Worm (Caenorhabditis elegans) whole organism, L2 larva: ENCODE results near the gene adss-1.

ENCODE experiments used
- C34F6.9 ChIP-seq: fragments of 150-350 bp; optimal IDR thresholded peaks from 2 replicates; lab custom pipeline; 2014; ENCODE audit warnings: missing biosample characterization, missing genetic modification characterization
- F13H6.1 ChIP-seq: sonication (generic microtip); optimal IDR thresholded peaks from 2 replicates; lab custom pipeline; 2016; ENCODE audit warnings: missing genetic modification characterization, missing compliant biosample characterization
- R02D3.7 ChIP-seq: fragments of 150-350 bp; optimal IDR thresholded peaks from 2 replicates; lab custom pipeline; 2014; ENCODE audit warnings: missing biosample characterization, missing genetic modification characterization
- ZK546.5 ChIP-seq: sonication (generic microtip); optimal IDR thresholded peaks from 2 replicates; lab custom pipeline; 2017; ENCODE audit warnings: missing biosample characterization, missing genetic modification characterization
- aly-2 ChIP-seq: fragments of 150-350 bp; optimal IDR thresholded peaks from 2 replicates; lab custom pipeline; 2014; ENCODE audit warnings: missing biosample characterization, missing genetic modification characterization
- ama-1 ChIP-seq: fragments of 150-350 bp; optimal IDR thresholded peaks from 2 replicates; lab custom pipeline; 2018; ENCODE audit warnings: inconsistent platforms
- blmp-1 ChIP-seq: sonication (generic microtip); optimal IDR thresholded peaks from 2 replicates; lab custom pipeline; 2017; ENCODE audit warnings: missing genetic modification characterization, mild to moderate bottlenecking, missing compliant biosample characterization, antibody characterized with exemption, moderate library complexity; ENCODE audit not compliant: insufficient read depth
- ceh-82 ChIP-seq: fragments of 150-350 bp; optimal IDR thresholded peaks from 2 replicates; lab custom pipeline; 2014; ENCODE audit warnings: missing biosample characterization, missing genetic modification characterization
- crh-2 ChIP-seq: sonication (generic microtip); optimal IDR thresholded peaks from 2 replicates; lab custom pipeline; 2017; ENCODE audit warnings: missing biosample characterization, missing genetic modification characterization
- egl-27 ChIP-seq: sonication (generic microtip); optimal IDR thresholded peaks from 3 replicates; lab custom pipeline; 2017; ENCODE audit warnings: missing biosample characterization, missing genetic modification reagents, missing genetic modification characterization
- elt-1 ChIP-seq: fragments of 150-350 bp; optimal IDR thresholded peaks from 2 replicates; lab custom pipeline; 2014; ENCODE audit warnings: missing biosample characterization, missing genetic modification characterization
- fos-1 ChIP-seq: fragments of 150-350 bp; optimal IDR thresholded peaks from 2 replicates; lab custom pipeline; 2014; ENCODE audit warnings: missing biosample characterization, missing genetic modification characterization
- gmeb-1 ChIP-seq: fragments of 150-350 bp; optimal IDR thresholded peaks from 2 replicates; lab custom pipeline; 2014; ENCODE audit warnings: missing biosample characterization, missing genetic modification characterization
- lin-11 ChIP-seq: fragments of 150-350 bp; sonication (generic microtip); optimal IDR thresholded peaks from 2 replicates; lab custom pipeline; 2014; ENCODE audit warnings: missing biosample characterization, missing genetic modification characterization, inconsistent platforms, mixed read lengths
- lin-13 ChIP-seq: fragments of 150-350 bp; optimal IDR thresholded peaks from 2 replicates; lab custom pipeline; 2014; ENCODE audit warnings: missing biosample characterization, missing genetic modification reagents, missing genetic modification characterization
- lin-39 ChIP-seq: fragments of 150-350 bp; optimal IDR thresholded peaks from 2 replicates; lab custom pipeline; 2014; ENCODE audit warnings: missing biosample characterization, missing genetic modification reagents, missing genetic modification characterization
- lsy-2 ChIP-seq, 2 experiments: fragments of 150-350 bp in 1 of 2; sonication (generic microtip) in 1 of 2; optimal IDR thresholded peaks; 2 replicates each; lab custom pipeline; 2014 to 2017; ENCODE audit warnings: missing biosample characterization in 2 of 2, missing genetic modification characterization in 2 of 2
- mab-5 ChIP-seq: fragments of 150-350 bp; optimal IDR thresholded peaks from 2 replicates; lab custom pipeline; 2014; ENCODE audit warnings: missing biosample characterization, missing genetic modification characterization
- mdl-1 ChIP-seq, 2 experiments: fragments of 150-350 bp in 1 of 2; sonication (generic microtip) in 1 of 2; optimal IDR thresholded peaks; 2 replicates each; lab custom pipeline; 2017; ENCODE audit warnings: missing biosample characterization in 2 of 2, missing genetic modification characterization in 2 of 2
- nhr-10 ChIP-seq: sonication (generic microtip); optimal IDR thresholded peaks from 2 replicates; lab custom pipeline; 2017; ENCODE audit warnings: missing biosample characterization, missing genetic modification characterization
- nhr-129 ChIP-seq: fragments of 150-350 bp; optimal IDR thresholded peaks from 2 replicates; lab custom pipeline; 2014; ENCODE audit warnings: missing biosample characterization, missing genetic modification characterization
- nhr-21 ChIP-seq: fragments of 150-350 bp; optimal IDR thresholded peaks from 2 replicates; lab custom pipeline; 2014; ENCODE audit warnings: missing biosample characterization, missing genetic modification characterization
- nhr-23 ChIP-seq: fragments of 150-350 bp; optimal IDR thresholded peaks from 2 replicates; lab custom pipeline; 2014; ENCODE audit warnings: missing biosample characterization, missing genetic modification reagents, missing genetic modification characterization
- nhr-237 ChIP-seq: fragments of 150-350 bp; optimal IDR thresholded peaks from 2 replicates; lab custom pipeline; 2014; ENCODE audit warnings: missing biosample characterization, missing genetic modification characterization
- nhr-25 ChIP-seq: fragments of 150-350 bp; sonication (generic microtip); optimal IDR thresholded peaks from 3 replicates; lab custom pipeline; 2014; ENCODE audit warnings: missing biosample characterization, missing genetic modification characterization
- skn-1 ChIP-seq: sonication (generic microtip); optimal IDR thresholded peaks from 2 replicates; lab custom pipeline; 2017; ENCODE audit warnings: missing biosample characterization, missing genetic modification characterization
- sma-3 ChIP-seq: sonication (generic microtip); optimal IDR thresholded peaks from 2 replicates; lab custom pipeline; 2016; ENCODE audit warnings: missing genetic modification reagents, missing genetic modification characterization, missing compliant biosample characterization
- sma-9 ChIP-seq, 2 experiments: fragments of 150-350 bp in 1 of 2; sonication (generic microtip) in 1 of 2; optimal IDR thresholded peaks; 2 replicates each; lab custom pipeline; 2014 to 2016; ENCODE audit warnings: missing genetic modification characterization in 2 of 2, mild to moderate bottlenecking in 1 of 2, missing biosample characterization in 1 of 2, missing compliant biosample characterization in 1 of 2, missing genetic modification reagents in 1 of 2, moderate library complexity in 1 of 2
- snpc-4 ChIP-seq: fragments of 150-350 bp; optimal IDR thresholded peaks from 2 replicates; lab custom pipeline; 2014; ENCODE audit warnings: missing biosample characterization, missing genetic modification characterization
- unc-55 ChIP-seq: fragments of 150-350 bp; sonication (generic microtip); optimal IDR thresholded peaks from 3 replicates; lab custom pipeline; 2014; ENCODE audit warnings: missing biosample characterization, missing genetic modification reagents, missing genetic modification characterization
- unc-62 ChIP-seq: fragments of 150-350 bp; optimal IDR thresholded peaks from 2 replicates; lab custom pipeline; 2014; ENCODE audit warnings: missing biosample characterization, missing genetic modification reagents, missing genetic modification characterization
- zag-1 ChIP-seq: fragments of 150-350 bp; optimal IDR thresholded peaks from 2 replicates; lab custom pipeline; 2014; ENCODE audit warnings: missing biosample characterization, missing genetic modification characterization
- ztf-1 ChIP-seq: fragments of 200-800 bp; sonication (Bioruptor generic); conservative IDR thresholded peaks from 2 replicates; pipeline ENCODE4 v1.3.6; 2022; ENCODE audit warnings: missing genetic modification characterization, missing compliant biosample characterization
- ztf-11 ChIP-seq: sonication (generic microtip); optimal IDR thresholded peaks from 2 replicates; lab custom pipeline; 2017; ENCODE audit warnings: missing biosample characterization, missing genetic modification characterization
- ztf-4 ChIP-seq: fragments of 150-350 bp; optimal IDR thresholded peaks from 2 replicates; lab custom pipeline; 2014; ENCODE audit warnings: missing biosample characterization, missing genetic modification characterization

The adss-1 gene

DNA sequence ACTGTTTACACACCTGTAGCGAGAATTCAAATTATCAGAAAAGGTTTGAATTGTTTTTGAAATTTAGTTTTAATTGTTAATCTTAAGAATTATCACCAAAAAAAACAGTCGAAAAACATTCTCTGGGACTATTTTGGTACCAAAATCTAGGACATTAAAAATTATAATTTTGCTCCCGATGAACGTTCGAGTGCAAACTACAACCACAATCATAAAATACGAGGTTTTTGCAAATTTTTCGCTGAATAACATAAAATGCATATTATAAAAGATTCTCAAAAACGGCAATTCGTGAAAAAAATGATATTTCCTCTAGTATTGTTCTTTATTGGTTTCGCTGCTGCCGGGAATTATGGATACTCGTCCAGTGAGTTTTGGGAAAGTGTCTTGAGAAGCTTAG lies 32.9 kb downstream of the adss-1 start, which contains the start of gene R02F11.12:
Gene R02F11.12, plus strand, starts transcription at position 301 of the 400 bp plus-strand sequence.
- TF ChIP-seq unc-55 (GFP tag; lab: Kevin White, UChicago) = no peak
- no peak for TF ChIP-seq crh-2
- TF ChIP-seq nhr-21 (tag; lab: Kevin White, UChicago) = no peak
- no peak for TF ChIP-seq ztf-11 (tag; lab: Kevin White, UChicago)
- TF ChIP-seq mdl-1 (tag; optimal IDR thresholded peaks at IDR 0.05; lab: Kevin White, UChicago) = no peak
- no peak for TF ChIP-seq aly-2 (tag; lab: Kevin White, UChicago)
- no peak for TF ChIP-seq ceh-82
- no peak for TF ChIP-seq ztf-1
- TF ChIP-seq lsy-2 (tag; optimal IDR thresholded peaks at IDR 0.05; lab: Kevin White, UChicago) = no peak
- TF ChIP-seq lin-13 = no peak
- TF ChIP-seq lin-39 (tag; lab: Kevin White, UChicago) = no peak
- TF ChIP-seq sma-9 (GFP tag; optimal IDR thresholded peaks at IDR 0.05; lab: Kevin White, UChicago) = no peak
- no peak for TF ChIP-seq sma-9 (tag; optimal IDR thresholded peaks at IDR 0.05; lab: Kevin White, UChicago)
- TF ChIP-seq C34F6.9 (tag; lab: Kevin White, UChicago) = no peak
- no peak for TF ChIP-seq lin-11 (tag; lab: Kevin White, UChicago)
- no peak for TF ChIP-seq fos-1 (tag; lab: Kevin White, UChicago)

DNA sequence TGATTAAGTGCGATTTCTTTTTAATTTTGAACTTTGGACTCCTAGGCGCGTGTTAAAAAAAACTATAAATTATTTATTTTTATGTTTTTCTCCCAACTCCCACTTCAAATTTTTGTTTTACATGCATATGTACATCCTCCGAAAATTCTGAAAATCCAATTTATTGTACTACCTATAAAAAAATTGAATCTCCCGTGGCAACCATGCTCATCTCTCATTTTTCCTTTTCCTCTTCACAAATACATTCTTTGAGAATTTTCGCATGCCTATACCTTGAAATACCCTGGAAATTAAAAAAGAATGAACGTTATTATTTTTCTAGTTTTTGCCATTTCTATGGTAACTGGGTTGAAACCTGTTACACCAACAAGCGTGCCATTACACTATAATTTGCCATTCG lies 34.4 kb downstream of the adss-1 start, which contains the start of gene R02F11.10:
Gene R02F11.10, plus strand, starts transcription at position 301 of the 400 bp plus-strand sequence.
- TF ChIP-seq lin-11 (tag; lab: Kevin White, UChicago) (no peak), nhr-23 (no peak), C34F6.9 (tag; lab: Kevin White, UChicago) (no peak), unc-62 (GFP tag; lab: Kevin White, UChicago) (no peak), nhr-129 (tag; lab: Kevin White, UChicago) (no peak)

DNA sequence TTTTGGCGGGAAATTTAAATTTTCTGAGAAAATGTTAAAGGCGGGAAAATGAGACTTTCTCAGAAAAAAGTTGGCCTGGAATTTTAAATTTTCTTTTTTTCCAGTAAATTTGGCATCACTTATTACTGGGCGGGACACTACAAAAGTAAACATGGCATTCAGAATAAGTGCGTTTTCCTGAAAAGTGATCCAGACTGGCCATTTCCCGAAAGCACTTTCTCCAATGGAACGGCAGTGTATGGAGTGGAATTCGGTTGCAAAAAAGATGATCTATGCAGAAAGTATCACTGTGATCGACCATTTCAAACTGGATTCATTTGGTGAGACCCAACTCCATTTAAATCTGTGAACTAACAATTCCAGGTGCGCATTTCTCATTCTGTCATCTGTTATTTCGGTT lies 35.4 kb downstream of the adss-1 start:
- TF ChIP-seq mab-5 (tag; lab: Kevin White, UChicago) (no peak), ama-1 (lab: Kevin White, UChicago) (no peak), crh-2 (no peak), ceh-82 (no peak), ztf-1 (no peak), gmeb-1 (tag; lab: Kevin White, UChicago) (no peak), nhr-23 (no peak)

DNA sequence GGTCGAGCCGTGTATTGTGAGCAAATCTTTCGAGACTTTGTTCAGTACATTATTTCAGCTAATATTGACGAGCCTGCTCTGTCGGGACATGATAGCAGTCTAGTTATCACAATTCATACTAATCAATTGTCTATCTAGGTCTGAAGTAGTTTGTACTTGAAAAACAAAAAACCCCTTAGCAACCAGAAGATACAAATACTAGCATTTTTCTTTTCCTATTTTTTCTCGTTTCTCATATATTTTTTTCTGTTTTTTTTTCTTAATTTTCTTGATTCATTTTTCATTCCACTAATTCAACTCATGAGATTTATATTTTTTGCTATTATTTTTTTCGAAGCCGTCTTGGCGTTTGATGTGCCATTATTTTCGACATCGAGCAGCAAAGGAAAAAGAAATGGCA lies 36.1 kb downstream of the adss-1 start, which contains the start of gene R02F11.9:
Gene R02F11.9, plus strand, starts transcription at position 301 of the 400 bp plus-strand sequence.
- TF ChIP-seq ztf-11 (tag; lab: Kevin White, UChicago) (no peak), ztf-4 (tag; lab: Kevin White, UChicago) (no peak), mab-5 (tag; lab: Kevin White, UChicago) (no peak), egl-27 (tag; lab: Kevin White, UChicago) (no peak), ama-1 (lab: Kevin White, UChicago) (no peak), crh-2 (no peak), skn-1 (tag; lab: Kevin White, UChicago) (no peak), zag-1 (tag; lab: Kevin White, UChicago) (no peak)

DNA sequence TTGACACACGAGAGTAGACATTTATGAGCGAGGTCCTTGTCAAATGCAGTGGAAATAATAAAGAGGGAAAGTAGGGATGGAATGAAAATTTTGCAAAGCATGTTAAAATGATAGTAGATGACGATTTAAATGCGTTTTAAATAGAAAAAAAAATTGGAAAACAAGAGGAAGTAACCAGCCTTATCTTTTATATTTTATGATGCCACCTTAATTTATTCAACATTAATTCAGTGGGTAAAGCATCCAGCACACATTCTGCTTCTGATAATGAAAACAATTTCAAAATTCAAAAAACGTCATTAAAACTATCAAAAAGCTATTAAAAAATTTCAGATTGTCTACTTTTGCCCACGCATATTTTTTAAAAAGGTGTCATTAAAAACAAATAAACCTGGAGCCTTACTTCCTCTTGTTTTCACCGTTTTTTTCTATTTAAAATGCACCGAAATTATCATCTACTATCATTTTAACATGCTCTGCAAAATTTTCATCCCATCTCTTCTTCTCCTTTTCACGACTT lies 37.8 kb downstream of the adss-1 start, which contains the start of the genes Y60C6A.2 and Y60C6A.3:
Gene Y60C6A.2, minus strand, starts transcription at position 101 of the 520 bp plus-strand sequence.
Gene Y60C6A.3, plus strand, starts transcription at position 470 of the 520 bp plus-strand sequence.
- TF ChIP-seq sma-9 (GFP tag; optimal IDR thresholded peaks at IDR 0.05; lab: Kevin White, UChicago) = no peak
- TF ChIP-seq sma-9 (tag; optimal IDR thresholded peaks at IDR 0.05; lab: Kevin White, UChicago) = no peak
- TF ChIP-seq ZK546.5 (tag; lab: Kevin White, UChicago) = no peak
- no peak for TF ChIP-seq blmp-1 (tag; lab: Kevin White, UChicago)
- TF ChIP-seq mab-5 (tag; lab: Kevin White, UChicago) = no peak
- TF ChIP-seq nhr-129 (tag; lab: Kevin White, UChicago) = no peak
- TF ChIP-seq F13H6.1 = no peak
- TF ChIP-seq elt-1 (tag; lab: Kevin White, UChicago) = no peak
- TF ChIP-seq nhr-237 (tag; lab: Kevin White, UChicago) = no peak
- TF ChIP-seq lin-13 = no peak
- TF ChIP-seq nhr-25 (tag; lab: Kevin White, UChicago) = no peak
- no peak for TF ChIP-seq gmeb-1 (tag; lab: Kevin White, UChicago)
- no peak for TF ChIP-seq sma-3
- no peak for TF ChIP-seq R02D3.7
- no peak for TF ChIP-seq nhr-10 (tag; lab: Kevin White, UChicago)
- TF ChIP-seq ztf-11 (tag; lab: Kevin White, UChicago) = no peak
- no peak for TF ChIP-seq lsy-2 (tag; optimal IDR thresholded peaks at IDR 0.05; lab: Kevin White, UChicago)
- TF ChIP-seq snpc-4 (tag; lab: Kevin White, UChicago) = no peak
